Worm (Caenorhabditis elegans): ENCODE results near the gene mig-10.
"Not testable (repeated sequence)": the region's sequence is repeated elsewhere in the genome, so short reads cannot be mapped to it uniquely, and the experiment has no call there.

The mig-10 gene

ce11 chrIII:8334432-8334831 lies 55.5 kb downstream of the mig-10 start, which contains the start of gene ZC262.4:
Gene ZC262.4, minus strand, starts transcription at chrIII:8334532.
- no peak for TF ChIP-seq elt-3 (tag; optimal IDR thresholded peaks at IDR 0.05)
- no peak for TF ChIP-seq nhr-25 (tag; optimal IDR thresholded peaks at IDR 0.05)
- no peak for TF ChIP-seq peb-1 (tag; optimal IDR thresholded peaks at IDR 0.05)
- no peak for TF ChIP-seq mab-5 (tag; optimal IDR thresholded peaks at IDR 0.05)
- no peak for TF ChIP-seq C34F6.9 (tag; optimal IDR thresholded peaks at IDR 0.05)
- TF ChIP-seq unc-39 (tag; optimal IDR thresholded peaks at IDR 0.05): no peak
- TF ChIP-seq unc-62 (GFP tag; optimal IDR thresholded peaks at IDR 0.05): no peak
- TF ChIP-seq crh-2 (tag; optimal IDR thresholded peaks at IDR 0.05): no peak
- no peak for TF ChIP-seq dmd-4 (tag; optimal IDR thresholded peaks at IDR 0.05)
- TF ChIP-seq sem-4 (tag; optimal IDR thresholded peaks at IDR 0.05): no peak
- TF ChIP-seq gmeb-1 (tag; optimal IDR thresholded peaks at IDR 0.05): no peak
- TF ChIP-seq sma-3 (GFP tag; optimal IDR thresholded peaks at IDR 0.05): no peak
- no peak for TF ChIP-seq nhr-77 (tag; optimal IDR thresholded peaks at IDR 0.05)
- TF ChIP-seq mdl-1 (tag; optimal IDR thresholded peaks at IDR 0.05): no peak
- TF ChIP-seq ztf-1 (GFP tag; conservative IDR thresholded peaks at IDR 0.05): no peak
- no peak for TF ChIP-seq nhr-21 (tag; optimal IDR thresholded peaks at IDR 0.05)

ce11 chrIII:8339372-8339771 lies 60.5 kb downstream of the mig-10 start, which contains the start of gene clc-28:
Gene clc-28, minus strand, starts transcription at chrIII:8339472.
- not testable (repeated sequence) for TF ChIP-seq ZK546.5 (tag; optimal IDR thresholded peaks at IDR 0.05); ceh-82 (tag; optimal IDR thresholded peaks at IDR 0.05); unc-55 (GFP tag; optimal IDR thresholded peaks at IDR 0.05)

- TF ChIP-seq skn-1 (tag; optimal IDR thresholded peaks at IDR 0.05); ztf-1 (GFP tag; conservative IDR thresholded peaks at IDR 0.05); unc-55 (GFP tag; optimal IDR thresholded peaks at IDR 0.05): not testable (repeated sequence)
Measured at ce11 chrIII:8344283-8344682, 65.4 kb downstream of the mig-10 start, which contains the start of gene ZC262.7. Gene ZC262.7, minus strand, starts transcription at chrIII:8344336.

- not testable (repeated sequence) for TF ChIP-seq skn-1 (tag; optimal IDR thresholded peaks at IDR 0.05); ama-1 (optimal IDR thresholded peaks at IDR 0.05); ztf-1 (GFP tag; conservative IDR thresholded peaks at IDR 0.05)
Measured at ce11 chrIII:8347822-8348221, 68.9 kb downstream of the mig-10 start, which contains the start of gene clc-29. Gene clc-29, minus strand, starts transcription at chrIII:8347922.

- TF ChIP-seq nhr-129 (tag; optimal IDR thresholded peaks at IDR 0.05) (peak; percentile 91), nhr-12 (tag; optimal IDR thresholded peaks at IDR 0.05) (no peak), lin-39 (tag; optimal IDR thresholded peaks at IDR 0.05) (no peak), snpc-4 (tag; optimal IDR thresholded peaks at IDR 0.05) (peak; percentile 27), peb-1 (tag; optimal IDR thresholded peaks at IDR 0.05) (no peak), unc-55 (GFP tag; optimal IDR thresholded peaks at IDR 0.05) (peak; percentile 92), crh-2 (tag; optimal IDR thresholded peaks at IDR 0.05) (peak; percentile 51), lin-13 (GFP tag; optimal IDR thresholded peaks at IDR 0.05) (peak; percentile 51), nhr-25 (tag; optimal IDR thresholded peaks at IDR 0.05) (peak; percentile 2), elt-3 (tag; optimal IDR thresholded peaks at IDR 0.05) (no peak), mdl-1 (tag; optimal IDR thresholded peaks at IDR 0.05) (peak; percentile 16 to 70), Y55F3AM.14 (GFP tag; optimal IDR thresholded peaks at IDR 0.05) (no peak), zag-1 (tag; optimal IDR thresholded peaks at IDR 0.05) (peak; percentile 54), ztf-4 (tag; optimal IDR thresholded peaks at IDR 0.05) (peak; percentile 55), C34F6.9 (tag; optimal IDR thresholded peaks at IDR 0.05) (peak; percentile 78), sem-4 (tag; optimal IDR thresholded peaks at IDR 0.05) (peak; percentile 1), sma-9 (GFP tag; optimal IDR thresholded peaks at IDR 0.05) (peak; percentile 67), sma-9 (tag; optimal IDR thresholded peaks at IDR 0.05) (no peak), lsy-2 (tag; optimal IDR thresholded peaks at IDR 0.05) (peak; percentile 46 to 71)
Measured at ce11 chrIII:8354644-8355461, 76.0 kb downstream of the mig-10 start, which contains the start of gene unc-116. Gene unc-116, minus strand, starts transcription at chrIII:8355174.

All from whole organism, L2 larva.